Worm (Caenorhabditis elegans): Measurements from ENCODE around the gene trr-1.

Gene trr-1

ce11 chrII:11694432-11694831, 18.7 kb upstream of the trr-1 start (continued):
- no peak for TF ChIP-seq ceh-34 (tag; optimal IDR thresholded peaks at IDR 0.05)
- no peak for TF ChIP-seq syd-9 (tag; optimal IDR thresholded peaks at IDR 0.05)
- no peak for TF ChIP-seq fkh-6 (tag; optimal IDR thresholded peaks at IDR 0.05)
- no peak for TF ChIP-seq ceh-2 (tag; optimal IDR thresholded peaks at IDR 0.05)
- no peak for TF ChIP-seq Y22D7AL.16 (tag; optimal IDR thresholded peaks at IDR 0.05)
- TF ChIP-seq ceh-9 (tag; optimal IDR thresholded peaks at IDR 0.05), result no peak
- TF ChIP-seq gmeb-2 (tag; optimal IDR thresholded peaks at IDR 0.05), result no peak
- no peak for TF ChIP-seq pha-4 (tag; optimal IDR thresholded peaks at IDR 0.05)
- no peak for TF ChIP-seq pag-3 (tag; optimal IDR thresholded peaks at IDR 0.05; ENCODE audit: borderline replicate concordance)
- peak; percentile 56 for TF ChIP-seq ceh-31 (tag; optimal IDR thresholded peaks at IDR 0.05)
- TF ChIP-seq zip-5 (tag; optimal IDR thresholded peaks at IDR 0.05), result no peak
- TF ChIP-seq ref-2 (tag; optimal IDR thresholded peaks at IDR 0.05), result no peak
- no peak for TF ChIP-seq madf-2 (tag; optimal IDR thresholded peaks at IDR 0.05)
- no peak for TF ChIP-seq pha-2 (tag; optimal IDR thresholded peaks at IDR 0.05)
- TF ChIP-seq hlh-13 (GFP tag; optimal IDR thresholded peaks at IDR 0.05), result no peak
- peak; percentile 1 for TF ChIP-seq ztf-16 (tag; optimal IDR thresholded peaks at IDR 0.05)

- TF ChIP-seq che-1 (tag; optimal IDR thresholded peaks at IDR 0.05) (no peak), lin-11 (tag; optimal IDR thresholded peaks at IDR 0.05) (no peak), C38D4.7 (GFP tag; optimal IDR thresholded peaks at IDR 0.05) (no peak), npax-4 (tag; optimal IDR thresholded peaks at IDR 0.05) (no peak), ceh-18 (tag; optimal IDR thresholded peaks at IDR 0.05) (no peak), fkh-6 (tag; optimal IDR thresholded peaks at IDR 0.05) (no peak), elt-4 (tag; optimal IDR thresholded peaks at IDR 0.05) (no peak), fkh-10 (GFP tag; optimal IDR thresholded peaks at IDR 0.05) (no peak), nhr-232 (tag; optimal IDR thresholded peaks at IDR 0.05) (no peak), syd-9 (tag; optimal IDR thresholded peaks at IDR 0.05) (no peak), ceh-22 (tag; optimal IDR thresholded peaks at IDR 0.05) (no peak), odd-2 (tag; optimal IDR thresholded peaks at IDR 0.05) (no peak), dmd-4 (tag; optimal IDR thresholded peaks at IDR 0.05; ENCODE audit: borderline replicate concordance) (no peak), K09A11.1 (tag; optimal IDR thresholded peaks at IDR 0.05; ENCODE audit: insufficient read depth) (no peak), C08G9.2 (tag; optimal IDR thresholded peaks at IDR 0.05) (no peak), elt-2 (tag; optimal IDR thresholded peaks at IDR 0.05) (no peak), ceh-6 (GFP tag; optimal IDR thresholded peaks at IDR 0.05) (no peak), mec-3 (tag; optimal IDR thresholded peaks at IDR 0.05; ENCODE audit: borderline replicate concordance) (no peak), unc-42 (tag; optimal IDR thresholded peaks at IDR 0.05) (no peak)
Observed at ce11 chrII:11690868-11691267, 15.1 kb upstream of the trr-1 start.

ce11 chrII:11689941-11690340, 14.2 kb upstream of the trr-1 start:
- TF ChIP-seq zip-5 (tag; optimal IDR thresholded peaks at IDR 0.05) (no peak), pha-4 (tag; optimal IDR thresholded peaks at IDR 0.05) (no peak), hlh-8 (tag; optimal IDR thresholded peaks at IDR 0.05) (no peak), ceh-6 (GFP tag; optimal IDR thresholded peaks at IDR 0.05) (no peak), syd-9 (tag; optimal IDR thresholded peaks at IDR 0.05) (no peak), K02D7.2 (tag; optimal IDR thresholded peaks at IDR 0.05) (no peak), pros-1 (tag; optimal IDR thresholded peaks at IDR 0.05) (no peak), sox-2 (GFP tag; IDR thresholded peaks at IDR 0.05) (no peak), C38D4.7 (GFP tag; optimal IDR thresholded peaks at IDR 0.05) (no peak), pha-2 (tag; optimal IDR thresholded peaks at IDR 0.05) (no peak), hlh-6 (tag; optimal IDR thresholded peaks at IDR 0.05) (no peak)

DNA sequence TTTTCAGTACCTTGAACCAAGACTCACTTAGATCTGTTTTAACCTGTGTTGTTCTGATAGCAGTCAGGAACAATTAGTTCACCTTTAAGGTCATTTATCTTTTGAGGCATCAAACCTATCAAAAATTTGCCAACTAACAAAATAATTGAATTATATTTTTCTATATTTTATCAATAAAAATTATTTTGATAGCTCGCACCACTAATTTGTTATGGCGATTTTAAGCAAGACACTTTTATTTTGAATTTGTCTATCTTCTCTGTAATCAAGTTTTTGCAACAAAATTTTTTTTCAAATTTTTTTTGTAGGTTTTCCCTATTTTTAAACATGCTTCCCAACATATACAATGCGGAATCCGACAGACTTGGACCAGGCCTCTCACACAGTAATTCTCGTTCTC, 12.9 kb upstream of the trr-1 start, which contains the start of gene kel-1:
Gene kel-1, plus strand, starts transcription at position 301 of the 400 bp plus-strand sequence.
- no peak for TF ChIP-seq dve-1 (tag; optimal IDR thresholded peaks at IDR 0.05)
- no peak for TF ChIP-seq lim-6 (tag; optimal IDR thresholded peaks at IDR 0.05)

Data from whole organism, late embryonic.